Fruit fly (Drosophila melanogaster): ENCODE measurements around the gene Dbct.

The Dbct gene

dm6 chrX:15066374-15067057 lies 19.4 kb upstream of the Dbct start, which contains the start of the genes opm and dob (continued):
- TF ChIP-seq Poxn (GFP tag; IDR thresholded peaks at IDR 0.05), result no peak
- no peak for TF ChIP-seq hbn (GFP tag; IDR thresholded peaks at IDR 0.05; ENCODE audit: partially characterized antibody)
- TF ChIP-seq jigr1 (GFP tag; IDR thresholded peaks at IDR 0.05), result no peak
- TF ChIP-seq CG9727 (GFP tag; optimal IDR thresholded peaks at IDR 0.05), result no peak
- TF ChIP-seq kah (GFP tag; optimal IDR thresholded peaks at IDR 0.05), result no peak
- TF ChIP-seq exex (tag; optimal IDR thresholded peaks at IDR 0.05), result peak; percentile 18
- no peak for TF ChIP-seq repo (GFP tag; optimal IDR thresholded peaks at IDR 0.05)
- no peak for TF ChIP-seq CG7556 (GFP tag; optimal IDR thresholded peaks at IDR 0.05)
- TF ChIP-seq CG1602 (GFP tag; optimal IDR thresholded peaks at IDR 0.05), result peak; percentile 29
- no peak for TF ChIP-seq CG31224 (GFP tag; IDR thresholded peaks at IDR 0.05)
- no peak for TF ChIP-seq CG12769 (tag; optimal IDR thresholded peaks at IDR 0.05)
- TF ChIP-seq tap (tag; optimal IDR thresholded peaks at IDR 0.05), result no peak
- no peak for TF ChIP-seq CG13894 (tag; optimal IDR thresholded peaks at IDR 0.05)
- no peak for TF ChIP-seq disco-r (GFP tag; optimal IDR thresholded peaks at IDR 0.05)
- no peak for TF ChIP-seq Fer1 (GFP tag; optimal IDR thresholded peaks at IDR 0.05)
- peak; percentile 39 for TF ChIP-seq Ets97D (GFP tag; optimal IDR thresholded peaks at IDR 0.05)
- no peak for TF ChIP-seq onecut (GFP tag; IDR thresholded peaks at IDR 0.05)
- no peak for TF ChIP-seq salm (tag; optimal IDR thresholded peaks at IDR 0.05)
- TF ChIP-seq chn (GFP tag; optimal IDR thresholded peaks at IDR 0.05), result no peak
- peak; percentile 54 for TF ChIP-seq CG12391 (tag; optimal IDR thresholded peaks at IDR 0.05)
- TF ChIP-seq CG5180 (GFP tag; optimal IDR thresholded peaks at IDR 0.05), result no peak
- TF ChIP-seq CG15601 (tag; optimal IDR thresholded peaks at IDR 0.05), result peak; percentile 28
- peak; percentile 64 for TF ChIP-seq nmo (GFP tag; optimal IDR thresholded peaks at IDR 0.05)
- no peak for TF ChIP-seq p53 (GFP tag; optimal IDR thresholded peaks at IDR 0.05)
- TF ChIP-seq CG4328 (GFP tag; optimal IDR thresholded peaks at IDR 0.05), result no peak
- TF ChIP-seq ash1 (GFP tag; optimal IDR thresholded peaks at IDR 0.05), result no peak
- no peak for TF ChIP-seq CG18476 (GFP tag; optimal IDR thresholded peaks at IDR 0.05)
- TF ChIP-seq CG1792 (GFP tag; optimal IDR thresholded peaks at IDR 0.05), result no peak
- no peak for TF ChIP-seq Pdp1 (GFP tag; optimal IDR thresholded peaks at IDR 0.05)
- TF ChIP-seq fu2 (GFP tag; optimal IDR thresholded peaks at IDR 0.05), result no peak
- no peak for TF ChIP-seq CG17186 (GFP tag; optimal IDR thresholded peaks at IDR 0.05)
- TF ChIP-seq ewg (GFP tag; optimal IDR thresholded peaks at IDR 0.05), result no peak
- no peak for TF ChIP-seq vfl (GFP tag; optimal IDR thresholded peaks at IDR 0.05)
- TF ChIP-seq sisA (GFP tag; IDR thresholded peaks at IDR 0.05), result no peak
- TF ChIP-seq nerfin-2 (GFP tag; IDR thresholded peaks at IDR 0.05; ENCODE audit: partially characterized antibody), result no peak
- TF ChIP-seq CG15011 (GFP tag; optimal IDR thresholded peaks at IDR 0.05), result no peak
- no peak for TF ChIP-seq CG8281 (tag; optimal IDR thresholded peaks at IDR 0.05)
- TF ChIP-seq zen (tag; optimal IDR thresholded peaks at IDR 0.05), result peak; percentile 24
- no peak for TF ChIP-seq oc (tag; optimal IDR thresholded peaks at IDR 0.05)
- TF ChIP-seq CG32532 (GFP tag; IDR thresholded peaks at IDR 0.05), result no peak
- TF ChIP-seq CG14965 (GFP tag; optimal IDR thresholded peaks at IDR 0.05; ENCODE audit: borderline replicate concordance), result no peak
- peak; percentile 52 for TF ChIP-seq Blimp-1 (GFP tag; optimal IDR thresholded peaks at IDR 0.05)
- no peak for TF ChIP-seq fru (optimal IDR thresholded peaks at IDR 0.05)
- no peak for TF ChIP-seq CG4707 (GFP tag; optimal IDR thresholded peaks at IDR 0.05)
- TF ChIP-seq tna (GFP tag; IDR thresholded peaks at IDR 0.05; ENCODE audit: partially characterized antibody), result no peak
- no peak for TF ChIP-seq Drgx (GFP tag; IDR thresholded peaks at IDR 0.05)
- no peak for TF ChIP-seq CG10654 (GFP tag; optimal IDR thresholded peaks at IDR 0.05)
- TF ChIP-seq NfI (GFP tag; optimal IDR thresholded peaks at IDR 0.05), result no peak
- TF ChIP-seq Mes4 (GFP tag; optimal IDR thresholded peaks at IDR 0.05), result no peak
- no peak for TF ChIP-seq ham (GFP tag; IDR thresholded peaks at IDR 0.05)

Measured in whole organism, embryonic.